Fruit fly (Drosophila melanogaster) whole organism, embryonic: ENCODE data around the gene CG43401.
A peak's percentile ranks its signal among the peaks of the same experiment; 100 is the strongest.

Experiments
- CG1024 ChIP-seq: fragments of 200-800 bp; sonication (Bioruptor generic); IDR thresholded peaks from 2 replicates; pipeline ENCODE4 v1.3.6; 2022; ENCODE audit warnings: missing biosample characterization, missing genetic modification characterization
- CG10543 ChIP-seq: fragments of 200-800 bp; sonication (Bioruptor generic); optimal IDR thresholded peaks from 3 replicates; lab custom pipeline; 2017; ENCODE audit warnings: missing biosample characterization, mild to moderate bottlenecking, missing genetic modification characterization, moderate library complexity
- CG11093 ChIP-seq: fragments of 200-800 bp; sonication (Bioruptor generic); IDR thresholded peaks from 3 replicates; pipeline ENCODE4 v1.3.6; 2022; ENCODE audit warnings: missing biosample characterization, missing genetic modification characterization
- CG11723 ChIP-seq: fragments of 200-800 bp; sonication (Bioruptor generic); optimal IDR thresholded peaks from 2 replicates; lab custom pipeline; 2017; ENCODE audit warnings: missing biosample characterization, mild to moderate bottlenecking, missing genetic modification characterization
- CG12299 ChIP-seq: fragments of 200-800 bp; sonication (Bioruptor generic); optimal IDR thresholded peaks from 2 replicates; lab custom pipeline; 2018; ENCODE audit warnings: missing biosample characterization, mild to moderate bottlenecking, missing genetic modification characterization
- CG13775 ChIP-seq: fragments of 200-800 bp; sonication (Bioruptor generic); optimal IDR thresholded peaks from 3 replicates; lab custom pipeline; 2017; ENCODE audit warnings: missing biosample characterization, mild to moderate bottlenecking, missing genetic modification characterization
- CG1602 ChIP-seq: fragments of 200-800 bp; sonication (Bioruptor generic); optimal IDR thresholded peaks from 3 replicates; lab custom pipeline; 2016; ENCODE audit warnings: missing biosample characterization, missing genetic modification characterization
- CG16813 ChIP-seq: fragments of 200-800 bp; sonication (Bioruptor generic); IDR thresholded peaks from 3 replicates; pipeline ENCODE4 v1.3.6; 2022; ENCODE audit warnings: missing biosample characterization, missing genetic modification characterization; ENCODE audit not compliant: partially characterized antibody
- CG18764 ChIP-seq: fragments of 200-800 bp; sonication (Bioruptor generic); optimal IDR thresholded peaks from 3 replicates; lab custom pipeline; 2016; ENCODE audit warnings: missing biosample characterization, missing genetic modification characterization
- CG31365 ChIP-seq: fragments of 200-800 bp; sonication (Bioruptor generic); optimal IDR thresholded peaks from 2 replicates; lab custom pipeline; 2018; ENCODE audit warnings: missing biosample characterization, mild to moderate bottlenecking, missing genetic modification characterization
- CG32532 ChIP-seq: fragments of 200-800 bp; sonication (Bioruptor generic); IDR thresholded peaks from 2 replicates; pipeline ENCODE4 v1.3.6; 2022; ENCODE audit warnings: missing biosample characterization, missing genetic modification characterization
- CG43689 ChIP-seq: fragments of 200-800 bp; sonication (Bioruptor generic); IDR thresholded peaks from 2 replicates; pipeline ENCODE4 v1.3.6; 2022; ENCODE audit warnings: missing biosample characterization, missing genetic modification characterization
- CG4404 ChIP-seq: fragments of 200-800 bp; sonication (Bioruptor generic); IDR thresholded peaks from 2 replicates; pipeline ENCODE4 v1.3.6; 2022; ENCODE audit warnings: missing biosample characterization, missing genetic modification characterization
- CG4617 ChIP-seq: fragments of 200-800 bp; sonication (Bioruptor generic); optimal IDR thresholded peaks from 3 replicates; lab custom pipeline; 2016; ENCODE audit warnings: missing biosample characterization, missing genetic modification characterization, borderline replicate concordance
- CG5180 ChIP-seq: fragments of 200-800 bp; sonication (Bioruptor generic); optimal IDR thresholded peaks from 3 replicates; lab custom pipeline; 2017; ENCODE audit warnings: missing biosample characterization, missing genetic modification characterization, mild to moderate bottlenecking, moderate library complexity, missing genetic modification reagents
- CG5953 ChIP-seq: fragments of 200-800 bp; sonication (Bioruptor generic); IDR thresholded peaks from 2 replicates; pipeline ENCODE4 v1.3.6; 2022; ENCODE audit warnings: missing biosample characterization, missing genetic modification characterization
- CG6272 ChIP-seq: fragments of 200-800 bp; sonication (Bioruptor generic); IDR thresholded peaks from 2 replicates; pipeline ENCODE4 v1.3.6; 2022; ENCODE audit warnings: missing biosample characterization, missing genetic modification characterization
- CG6791 ChIP-seq: fragments of 200-800 bp; sonication (Bioruptor generic); IDR thresholded peaks from 3 replicates; pipeline ENCODE4 v1.3.6; 2022; ENCODE audit warnings: missing biosample characterization, missing genetic modification characterization; ENCODE audit not compliant: partially characterized antibody
- CG7963 ChIP-seq: fragments of 200-800 bp; sonication (Bioruptor generic); IDR thresholded peaks from 3 replicates; pipeline ENCODE4 v1.3.6; 2022; ENCODE audit warnings: missing biosample characterization, missing genetic modification characterization; ENCODE audit not compliant: partially characterized antibody
- CG8290 ChIP-seq, 3 experiments: fragments of 200-800 bp; sonication (Bioruptor generic); optimal IDR thresholded peaks; 2 replicates each; lab custom pipeline; 2016 to 2019; ENCODE audit warnings: missing biosample characterization in 3 of 3, missing genetic modification characterization in 3 of 3, mild to moderate bottlenecking in 2 of 3, moderate library complexity in 1 of 3
- CG8388 ChIP-seq: fragments of 200-800 bp; sonication (Bioruptor generic); optimal IDR thresholded peaks from 2 replicates; lab custom pipeline; 2019; ENCODE audit warnings: missing biosample characterization, mild to moderate bottlenecking, missing genetic modification characterization, moderate library complexity
- Dad ChIP-seq: fragments of 200-800 bp; sonication (Bioruptor generic); optimal IDR thresholded peaks from 3 replicates; lab custom pipeline; 2016; ENCODE audit warnings: missing biosample characterization, missing genetic modification characterization
- Dek ChIP-seq: fragments of 200-800 bp; sonication (Bioruptor generic); optimal IDR thresholded peaks from 3 replicates; lab custom pipeline; 2019; ENCODE audit warnings: missing biosample characterization, mild to moderate bottlenecking, missing genetic modification characterization, moderate library complexity
- H2.0 ChIP-seq: fragments of 200-800 bp; sonication (Bioruptor generic); IDR thresholded peaks from 2 replicates; pipeline ENCODE4 v1.3.6; 2022; ENCODE audit warnings: missing biosample characterization, missing genetic modification characterization
- Hsf ChIP-seq: fragments of 200-800 bp; sonication (Bioruptor generic); optimal IDR thresholded peaks from 3 replicates; lab custom pipeline; 2016; ENCODE audit warnings: missing biosample characterization, missing genetic modification characterization
- MTF-1 ChIP-seq: fragments of 200-800 bp; sonication (Bioruptor generic); optimal IDR thresholded peaks from 2 replicates; lab custom pipeline; 2018; ENCODE audit warnings: missing biosample characterization, mild to moderate bottlenecking, missing genetic modification characterization, borderline replicate concordance
- NC2β ChIP-seq: fragments of 200-800 bp; sonication (Bioruptor generic); optimal IDR thresholded peaks from 2 replicates; lab custom pipeline; 2016; ENCODE audit warnings: missing biosample characterization, missing genetic modification characterization
- Ptx1 ChIP-seq: fragments of 200-800 bp; sonication (Bioruptor generic); IDR thresholded peaks from 2 replicates; pipeline ENCODE4 v1.3.6; 2022; ENCODE audit warnings: missing biosample characterization, missing genetic modification characterization
- Rfx ChIP-seq: fragments of 200-800 bp; sonication (Bioruptor generic); IDR thresholded peaks from 2 replicates; pipeline ENCODE4 v1.3.6; 2022; ENCODE audit warnings: missing biosample characterization, missing genetic modification characterization
- Six4 ChIP-seq: fragments of 200-800 bp; sonication (Bioruptor generic); optimal IDR thresholded peaks from 2 replicates; lab custom pipeline; 2016; ENCODE audit warnings: missing biosample characterization, missing genetic modification characterization
- amos ChIP-seq: fragments of 200-800 bp; sonication (Bioruptor generic); IDR thresholded peaks from 2 replicates; pipeline ENCODE4 v1.3.6; 2022; ENCODE audit warnings: missing biosample characterization, missing genetic modification characterization; ENCODE audit not compliant: partially characterized antibody
- chm ChIP-seq: fragments of 200-800 bp; sonication (Bioruptor generic); IDR thresholded peaks from 2 replicates; pipeline ENCODE4 v1.3.6; 2022; ENCODE audit warnings: missing biosample characterization, missing genetic modification characterization
- ci ChIP-seq: fragments of 200-800 bp; sonication (Bioruptor generic); IDR thresholded peaks from 3 replicates; pipeline ENCODE4 v1.3.6; 2022; ENCODE audit warnings: missing biosample characterization, missing genetic modification characterization
- croc ChIP-seq: fragments of 200-800 bp; sonication (Bioruptor generic); conservative IDR thresholded peaks from 3 replicates; pipeline ENCODE4 v1.3.6; 2022; ENCODE audit warnings: missing biosample characterization, missing genetic modification characterization
- fd102C ChIP-seq: fragments of 200-800 bp; sonication (Bioruptor generic); optimal IDR thresholded peaks from 2 replicates; lab custom pipeline; 2018; ENCODE audit warnings: missing biosample characterization, mild to moderate bottlenecking, missing genetic modification characterization, moderate library complexity
- grn ChIP-seq: fragments of 200-800 bp; sonication (Bioruptor generic); optimal IDR thresholded peaks from 3 replicates; lab custom pipeline; 2017; ENCODE audit warnings: missing biosample characterization, missing genetic modification characterization
- her ChIP-seq: fragments of 200-800 bp; sonication (Bioruptor generic); optimal IDR thresholded peaks from 2 replicates; lab custom pipeline; 2016; ENCODE audit warnings: missing biosample characterization, missing genetic modification characterization
- hkb ChIP-seq, 2 experiments: fragments of 200-800 bp in 1 of 2; fragments of >200 bp in 1 of 2; sonication (Bioruptor generic) in 1 of 2; IDR thresholded peaks in 1 of 2; optimal IDR thresholded peaks in 1 of 2; 2 replicates each; pipeline versions ENCODE4 v1.3.6 to Lab custom; 2017 to 2022; ENCODE audit warnings: missing biosample characterization in 1 of 2, missing genetic modification characterization in 1 of 2
- kni ChIP-seq: fragments of 200-800 bp; sonication (Bioruptor generic); optimal IDR thresholded peaks from 3 replicates; lab custom pipeline; 2017; ENCODE audit warnings: mild to moderate bottlenecking, missing biosample characterization, missing genetic modification reagents, missing genetic modification characterization
- lilli ChIP-seq: fragments of 200-800 bp; sonication (Bioruptor generic); optimal IDR thresholded peaks from 3 replicates; lab custom pipeline; 2016; ENCODE audit warnings: missing biosample characterization, missing genetic modification characterization
- lov ChIP-seq, 2 experiments: fragments of 200-800 bp in 1 of 2; fragments of >200 bp in 1 of 2; sonication (Bioruptor generic) in 1 of 2; IDR thresholded peaks in 1 of 2; optimal IDR thresholded peaks in 1 of 2; 2 replicates in 1 of 2; 3 replicates in 1 of 2; pipeline versions ENCODE4 v1.3.6 to Lab custom; 2017 to 2022; ENCODE audit warnings: missing biosample characterization in 1 of 2, missing genetic modification characterization in 1 of 2
- tna ChIP-seq: fragments of 200-800 bp; sonication (Bioruptor generic); IDR thresholded peaks from 2 replicates; pipeline ENCODE4 v1.3.6; 2022; ENCODE audit warnings: missing biosample characterization, missing genetic modification characterization; ENCODE audit not compliant: partially characterized antibody
- tup ChIP-seq: fragments of 200-800 bp; sonication (Bioruptor generic); optimal IDR thresholded peaks from 2 replicates; lab custom pipeline; 2016; ENCODE audit warnings: missing biosample characterization, mild to moderate bottlenecking, missing genetic modification characterization, moderate library complexity
- unpg ChIP-seq: fragments of 200-800 bp; sonication (Bioruptor generic); optimal IDR thresholded peaks from 3 replicates; lab custom pipeline; 2018; ENCODE audit warnings: missing biosample characterization, mild to moderate bottlenecking, missing genetic modification characterization, moderate library complexity
- vfl ChIP-seq: fragments of 200-800 bp; sonication (Bioruptor generic); optimal IDR thresholded peaks from 2 replicates; lab custom pipeline; 2016; ENCODE audit warnings: missing biosample characterization, missing genetic modification characterization
- z ChIP-seq: fragments of 200-800 bp; sonication (Bioruptor generic); IDR thresholded peaks from 3 replicates; pipeline ENCODE4 v1.3.6; 2022; ENCODE audit warnings: missing biosample characterization, missing genetic modification characterization
- zen ChIP-seq: fragments of 200-800 bp; sonication (Bioruptor generic); optimal IDR thresholded peaks from 3 replicates; lab custom pipeline; 2018; ENCODE audit warnings: missing biosample characterization, mild to moderate bottlenecking, missing genetic modification characterization, moderate library complexity
- zfh2 ChIP-seq: fragments of 200-800 bp; sonication (Bioruptor generic); optimal IDR thresholded peaks from 2 replicates; lab custom pipeline; 2016; ENCODE audit warnings: missing biosample characterization, missing genetic modification characterization

Gene CG43401

dm6 chr2L:1462136-1462535 lies 33.9 kb downstream of the CG43401 start (continued):
- no peak for TF ChIP-seq tna (GFP tag; lab: Robert Waterston, UW)
- TF ChIP-seq CG1024 (GFP tag; lab: Robert Waterston, UW), result 0 out of 2 replicates have a peak, but pooled peaks have one; percentile 15
- TF ChIP-seq ci (GFP tag; lab: Robert Waterston, UW), result peak; percentile 54; the same call in 1 of the 3 replicates
- TF ChIP-seq zen (tag; lab: Kevin White, UChicago), result peak; percentile 24
- TF ChIP-seq CG6272 (GFP tag; lab: Robert Waterston, UW), result no peak
- TF ChIP-seq zfh2, result no peak
- TF ChIP-seq kni (GFP tag; lab: Kevin White, UChicago), result peak; percentile 51
- no peak for TF ChIP-seq MTF-1
- TF ChIP-seq Ptx1, result peak; percentile 43
- TF ChIP-seq vfl (GFP tag; lab: Kevin White, UChicago), result peak; percentile 16
- no peak for TF ChIP-seq grn (GFP tag; lab: Kevin White, UChicago)
- peak; percentile 25 for TF ChIP-seq fd102C (GFP tag; lab: Kevin White, UChicago)
- peak; percentile 80 for TF ChIP-seq CG6791 (GFP tag; lab: Robert Waterston, UW)
- peak; percentile 27 for TF ChIP-seq lilli (GFP tag; lab: Kevin White, UChicago)
- TF ChIP-seq CG8290 (GFP tag; optimal IDR thresholded peaks at IDR 0.05; lab: Kevin White, UChicago), result peak; percentile 34
- TF ChIP-seq CG8290 (tag; optimal IDR thresholded peaks at IDR 0.05; lab: Kevin White, UChicago), result no peak
- TF ChIP-seq Hsf (GFP tag; lab: Kevin White, UChicago), result peak; percentile 60
- TF ChIP-seq Dad (GFP tag; lab: Kevin White, UChicago), result no peak
- peak; percentile 65 for TF ChIP-seq CG13775 (GFP tag; lab: Kevin White, UChicago)
- TF ChIP-seq CG32532 (GFP tag; lab: Robert Waterston, UW), result no peak
- TF ChIP-seq z (GFP tag; lab: Robert Waterston, UW), result 0 out of 3 replicates have a peak, but pooled peaks have one; percentile 54
- TF ChIP-seq amos (GFP tag; lab: Robert Waterston, UW), result peak; percentile 67; the same call in 1 of the 2 replicates
- no peak for TF ChIP-seq CG10543
- TF ChIP-seq CG43689 (GFP tag; lab: Robert Waterston, UW), result no peak
- no peak for TF ChIP-seq Dek (tag; lab: Kevin White, UChicago)
- peak; percentile 68 for TF ChIP-seq CG1602 (GFP tag; lab: Kevin White, UChicago)
- 0 out of 2 replicates have a peak, but pooled peaks have one; percentile 25 for TF ChIP-seq Rfx (GFP tag; lab: Robert Waterston, UW)
- peak; percentile 31; the same call in 1 of the 2 replicates for TF ChIP-seq H2.0 (GFP tag; lab: Robert Waterston, UW)
- TF ChIP-seq croc (GFP tag; lab: Robert Waterston, UW), result peak; percentile 69
- TF ChIP-seq NC2β (GFP tag; lab: Kevin White, UChicago), result peak; percentile 69
- no peak for TF ChIP-seq hkb (optimal IDR thresholded peaks at IDR 0.05; lab: Kevin White, UChicago)
- TF ChIP-seq hkb (GFP tag; IDR thresholded peaks at IDR 0.05; lab: Robert Waterston, UW), result no peak
- no peak for TF ChIP-seq her (GFP tag; lab: Kevin White, UChicago)
- TF ChIP-seq CG8388 (GFP tag; lab: Kevin White, UChicago), result peak; percentile 21
- peak; percentile 63; the same call in 1 of the 2 replicates for TF ChIP-seq chm (GFP tag; lab: Robert Waterston, UW)
- TF ChIP-seq Six4 (GFP tag; lab: Kevin White, UChicago), result peak; percentile 44
- no peak for TF ChIP-seq CG18764 (GFP tag; lab: Kevin White, UChicago)
- no peak for TF ChIP-seq CG11723 (GFP tag; lab: Kevin White, UChicago)
- TF ChIP-seq tup, result no peak
- TF ChIP-seq CG31365 (tag; lab: Kevin White, UChicago), result no peak
- no peak for TF ChIP-seq lov (optimal IDR thresholded peaks at IDR 0.05; lab: Kevin White, UChicago)
- TF ChIP-seq lov (GFP tag; IDR thresholded peaks at IDR 0.05; lab: Robert Waterston, UW), result peak; percentile 59; the same call in 1 of the 3 replicates
- peak; percentile 82 for TF ChIP-seq CG5180 (GFP tag; lab: Kevin White, UChicago)
- peak; percentile 93 for TF ChIP-seq CG16813 (GFP tag; lab: Robert Waterston, UW)
- peak; percentile 75 for TF ChIP-seq CG4404 (GFP tag; lab: Robert Waterston, UW)
- TF ChIP-seq CG11093 (GFP tag; lab: Robert Waterston, UW), result peak; percentile 35; the same call in 1 of the 3 replicates
- no peak for TF ChIP-seq CG7963 (GFP tag; lab: Robert Waterston, UW)
- TF ChIP-seq unpg, result peak; percentile 36
- TF ChIP-seq CG4617 (GFP tag; lab: Kevin White, UChicago), result no peak
- no peak for TF ChIP-seq CG5953 (GFP tag; lab: Robert Waterston, UW)
- no peak for TF ChIP-seq CG12299 (tag; lab: Kevin White, UChicago)
